Worm (Caenorhabditis elegans) whole organism, L1 larva: ENCODE results near the gene str-220.
A peak's percentile ranks its signal among the peaks of the same experiment; 100 is the strongest.

ENCODE experiments used
- ceh-90 ChIP-seq: sonication (generic microtip); optimal IDR thresholded peaks from 2 replicates; lab custom pipeline; 2016; ENCODE audit warnings: missing genetic modification characterization, missing compliant biosample characterization
- efl-1 ChIP-seq, 4 experiments: fragments of 150-350 bp; optimal IDR thresholded peaks in 3 of 4; peaks in 1 of 4; 1 replicate in 1 of 4; 2 replicates in 3 of 4; lab custom pipeline; 2014; ENCODE audit warnings: missing biosample characterization in 2 of 4, missing genetic modification characterization in 2 of 4, missing genetic modification reagents in 2 of 4
- efl-3 ChIP-seq: fragments of 200-800 bp; sonication (Bioruptor generic); optimal IDR thresholded peaks from 2 replicates; lab custom pipeline; 2018; ENCODE audit warnings: mild to moderate bottlenecking, missing genetic modification characterization, missing compliant biosample characterization
- egl-27 ChIP-seq, 2 experiments: fragments of 150-350 bp in 1 of 2; sonication (generic microtip); optimal IDR thresholded peaks; 3 replicates each; lab custom pipeline; 2017 to 2018; ENCODE audit warnings: missing biosample characterization in 2 of 2, missing genetic modification characterization in 2 of 2, missing genetic modification reagents in 2 of 2
- elt-3 ChIP-seq, 6 experiments: fragments of 150-350 bp in 1 of 6; sonication (generic microtip); optimal IDR thresholded peaks; 2 replicates each; lab custom pipeline; 2017 to 2018; ENCODE audit warnings: missing biosample characterization in 6 of 6, missing genetic modification characterization in 6 of 6, inconsistent platforms in 1 of 6
- fos-1 ChIP-seq: fragments of 150-350 bp; optimal IDR thresholded peaks from 2 replicates; lab custom pipeline; 2014; ENCODE audit warnings: missing biosample characterization, missing genetic modification characterization
- lin-15B ChIP-seq: fragments of 150-350 bp; sonication (generic microtip); optimal IDR thresholded peaks from 3 replicates; lab custom pipeline; 2014; ENCODE audit warnings: missing biosample characterization, missing genetic modification characterization
- lsy-2 ChIP-seq, 2 experiments: fragments of 150-350 bp; optimal IDR thresholded peaks; 2 replicates each; lab custom pipeline; 2014; ENCODE audit warnings: missing biosample characterization in 2 of 2, missing genetic modification characterization in 2 of 2
- mep-1 ChIP-seq: fragments of 150-350 bp; optimal IDR thresholded peaks from 2 replicates; lab custom pipeline; 2014; ENCODE audit warnings: missing biosample characterization, missing genetic modification characterization
- nhr-84 ChIP-seq: sonication (generic microtip); optimal IDR thresholded peaks from 2 replicates; lab custom pipeline; 2017; ENCODE audit warnings: missing biosample characterization, missing genetic modification characterization
- pqm-1 ChIP-seq: sonication (generic microtip); optimal IDR thresholded peaks from 3 replicates; lab custom pipeline; 2017; ENCODE audit warnings: missing biosample characterization, missing genetic modification characterization
- tlp-1 ChIP-seq: fragments of 150-350 bp; optimal IDR thresholded peaks from 2 replicates; lab custom pipeline; 2014; ENCODE audit warnings: missing biosample characterization, missing genetic modification characterization
- unc-130 ChIP-seq: fragments of 150-350 bp; optimal IDR thresholded peaks from 2 replicates; lab custom pipeline; 2017; ENCODE audit warnings: missing biosample characterization, missing genetic modification characterization, inconsistent platforms
- ztf-11 ChIP-seq, 2 experiments: sonication (generic microtip); optimal IDR thresholded peaks; 2 replicates each; lab custom pipeline; 2016 to 2017; ENCODE audit warnings: missing genetic modification characterization in 2 of 2, missing biosample characterization in 1 of 2, missing compliant biosample characterization in 1 of 2

- no peak for TF ChIP-seq egl-27 (tag; optimal IDR thresholded peaks at IDR 0.05; lab: Kevin White, UChicago)
- peak in 3 of 6 experiments; percentile 6 to 73 (median 56) for TF ChIP-seq elt-3 (tag; optimal IDR thresholded peaks at IDR 0.05; lab: Kevin White, UChicago)
- no peak for TF ChIP-seq lin-15B (tag; lab: Kevin White, UChicago)
- no peak for TF ChIP-seq pqm-1 (tag; lab: Kevin White, UChicago)
- no peak for TF ChIP-seq efl-1 (optimal IDR thresholded peaks at IDR 0.05; lab: Kevin White, UChicago)
- no peak for TF ChIP-seq efl-1 (GFP tag; optimal IDR thresholded peaks at IDR 0.05 in 1 of 2; lab: Kevin White, UChicago)
- no peak for TF ChIP-seq lsy-2 (tag; optimal IDR thresholded peaks at IDR 0.05; lab: Kevin White, UChicago)
- TF ChIP-seq unc-130 (tag; lab: Kevin White, UChicago), result no peak
- no peak for TF ChIP-seq mep-1 (tag; lab: Kevin White, UChicago)
- no peak for TF ChIP-seq fos-1 (tag; lab: Kevin White, UChicago)
- TF ChIP-seq tlp-1 (tag; lab: Kevin White, UChicago), result no peak
- no peak for TF ChIP-seq efl-3
- TF ChIP-seq nhr-84, result no peak
- no peak for TF ChIP-seq ceh-90 (tag; lab: Kevin White, UChicago)
- no peak for TF ChIP-seq ztf-11 (tag; optimal IDR thresholded peaks at IDR 0.05; lab: Kevin White, UChicago)
These were observed 19.3 kb upstream of the str-220 start for ce11 chrIV:7190409-7190808.
